Fruit fly (Drosophila melanogaster) whole organism, adult: ENCODE measurements around the gene Aldh.

Experiments used
- CG12768 ChIP-seq: fragments of 200-800 bp; sonication (Bioruptor generic); optimal IDR thresholded peaks from 2 replicates; lab custom pipeline; 2017; ENCODE audit warnings: missing biosample characterization, missing genetic modification characterization, mild to moderate bottlenecking, moderate library complexity, missing genetic modification reagents
- CG5204 ChIP-seq: fragments of 200-800 bp; sonication (Bioruptor generic); optimal IDR thresholded peaks from 2 replicates; lab custom pipeline; 2016; ENCODE audit warnings: missing biosample characterization, missing genetic modification characterization
- CG7045 ChIP-seq: fragments of 200-800 bp; sonication (Bioruptor generic); optimal IDR thresholded peaks from 2 replicates; lab custom pipeline; 2017; ENCODE audit warnings: missing biosample characterization, mild to moderate bottlenecking, missing genetic modification characterization
- Mnt ChIP-seq: fragments of 200-800 bp; sonication (Bioruptor generic); optimal IDR thresholded peaks from 2 replicates; lab custom pipeline; 2016; ENCODE audit warnings: missing biosample characterization, mild to moderate bottlenecking, missing genetic modification characterization
- cnc ChIP-seq, 2 experiments: fragments of >200 bp; optimal IDR thresholded peaks; 2 replicates each; lab custom pipeline; 2017

- TF ChIP-seq Mnt (GFP tag; lab: Kevin White, UChicago) (no peak), CG12768 (GFP tag; lab: Kevin White, UChicago) (no peak), cnc (optimal IDR thresholded peaks at IDR 0.05; lab: Kevin White, UChicago) (no peak), CG7045 (GFP tag; lab: Kevin White, UChicago) (no peak), CG5204 (no peak)
Observed at dm6 chr2L:9350170-9350569, 37.0 kb upstream of the Aldh start, which contains the start of gene CG13110.
